Worm (Caenorhabditis elegans): ENCODE measurements around the gene fbxb-29.
"Not testable (repeated sequence)": the region's sequence is repeated elsewhere in the genome, so short reads cannot be mapped to it uniquely, and the experiment has no call there.

Gene fbxb-29

ce11 chrII:973999-974398 lies 25.4 kb downstream of the fbxb-29 start, which contains the start of gene fbxc-14:
fbxc-14 (plus strand) TSS chrII:974299.
- TF ChIP-seq nhr-85 (tag) (no peak), C34B4.2 (tag; optimal IDR thresholded peaks at IDR 0.05) (no peak), jun-1 (tag; optimal IDR thresholded peaks at IDR 0.05) (no peak), nhr-71 (tag; optimal IDR thresholded peaks at IDR 0.05) (no peak), zag-1 (tag; optimal IDR thresholded peaks at IDR 0.05) (no peak), ama-1 (optimal IDR thresholded peaks at IDR 0.05) (no peak), blmp-1 (tag; optimal IDR thresholded peaks at IDR 0.05) (no peak)

- TF ChIP-seq egl-13 (tag; optimal IDR thresholded peaks at IDR 0.05), result no peak
- no peak for TF ChIP-seq lsy-2 (tag; optimal IDR thresholded peaks at IDR 0.05)
- no peak for TF ChIP-seq ama-1 (optimal IDR thresholded peaks at IDR 0.05)
- TF ChIP-seq nhr-20 (tag; optimal IDR thresholded peaks at IDR 0.05), result no peak
These were observed 26.5 kb downstream of the fbxb-29 start, which contains the start of gene C32B5.15 for ce11 chrII:972850-973249. C32B5.15 (minus strand) TSS chrII:972950.

- not testable (repeated sequence) for TF ChIP-seq nhr-47 (tag; optimal IDR thresholded peaks at IDR 0.05); pag-3 (tag; optimal IDR thresholded peaks at IDR 0.05; ENCODE audit: borderline replicate concordance, insufficient read depth); tlp-1 (tag; optimal IDR thresholded peaks at IDR 0.05)
These were observed 31.3 kb downstream of the fbxb-29 start, which contains the start of gene C32B5.6 for ce11 chrII:968106-968505. C32B5.6 (plus strand) TSS chrII:968406.

ce11 chrII:966962-967361 lies 32.4 kb downstream of the fbxb-29 start, which contains the start of gene fbxc-18:
fbxc-18 (minus strand) TSS chrII:967062.
- TF ChIP-seq snu-23 (GFP tag; optimal IDR thresholded peaks at IDR 0.05); ces-1 (GFP tag; optimal IDR thresholded peaks at IDR 0.05); hlh-4 (tag; optimal IDR thresholded peaks at IDR 0.05): not testable (repeated sequence)

ce11 chrII:961961-962360 lies 37.4 kb downstream of the fbxb-29 start, which contains the start of gene C32B5.13:
C32B5.13 (minus strand) TSS chrII:962061.
- TF ChIP-seq lin-13 (GFP tag; optimal IDR thresholded peaks at IDR 0.05) (no peak), mef-2 (tag; optimal IDR thresholded peaks at IDR 0.05) (no peak), pag-3 (tag; optimal IDR thresholded peaks at IDR 0.05; ENCODE audit: borderline replicate concordance, insufficient read depth) (no peak), xbp-1 (tag; optimal IDR thresholded peaks at IDR 0.05) (no peak), snu-23 (GFP tag; optimal IDR thresholded peaks at IDR 0.05) (no peak), blmp-1 (tag; optimal IDR thresholded peaks at IDR 0.05) (no peak), nhr-12 (tag; optimal IDR thresholded peaks at IDR 0.05) (no peak), ceh-63 (GFP tag; optimal IDR thresholded peaks at IDR 0.05) (no peak), fkh-4 (tag; optimal IDR thresholded peaks at IDR 0.05; ENCODE audit: borderline replicate concordance) (no peak), fkh-10 (GFP tag; optimal IDR thresholded peaks at IDR 0.05) (no peak)

ce11 chrII:960218-960617 lies 39.2 kb downstream of the fbxb-29 start, which contains the start of the genes C32B5.18 and C32B5.7:
C32B5.18 (plus strand) TSS chrII:960518.
C32B5.7 (plus strand) TSS chrII:960528.
- no peak for TF ChIP-seq swsn-7 (tag; optimal IDR thresholded peaks at IDR 0.05)

ce11 chrII:958618-959017 lies 40.8 kb downstream of the fbxb-29 start, which contains the start of gene sdz-4:
sdz-4 (plus strand) TSS chrII:958918.
- TF ChIP-seq hpl-2 (GFP tag; optimal IDR thresholded peaks at IDR 0.05) (no peak), unc-30 (tag; optimal IDR thresholded peaks at IDR 0.05) (no peak)

ce11 chrII:954626-955025 lies 44.8 kb downstream of the fbxb-29 start, which contains the start of gene fbxc-7:
fbxc-7 (plus strand) TSS chrII:954926.
- peak; percentile 15 for TF ChIP-seq elt-2 (tag; optimal IDR thresholded peaks at IDR 0.05)
